Worm (Caenorhabditis elegans) whole organism, L4/young adult: ENCODE data around the gene R11G11.16.

Source experiments
- W03F9.2 ChIP-seq: fragments of 150-350 bp; optimal IDR thresholded peaks from 2 replicates; lab custom pipeline; 2014; ENCODE audit warnings: missing biosample characterization, missing genetic modification characterization
- dao-5 ChIP-seq: sonication (generic microtip); optimal IDR thresholded peaks from 2 replicates; lab custom pipeline; 2016; ENCODE audit warnings: missing genotype, missing genetic modification characterization, moderate library complexity, missing compliant biosample characterization
- him-1 ChIP-seq: sonication (generic microtip); optimal IDR thresholded peaks from 2 replicates; lab custom pipeline; 2016; ENCODE audit warnings: missing genotype, missing genetic modification reagents, missing genetic modification characterization, missing compliant biosample characterization

DNA sequence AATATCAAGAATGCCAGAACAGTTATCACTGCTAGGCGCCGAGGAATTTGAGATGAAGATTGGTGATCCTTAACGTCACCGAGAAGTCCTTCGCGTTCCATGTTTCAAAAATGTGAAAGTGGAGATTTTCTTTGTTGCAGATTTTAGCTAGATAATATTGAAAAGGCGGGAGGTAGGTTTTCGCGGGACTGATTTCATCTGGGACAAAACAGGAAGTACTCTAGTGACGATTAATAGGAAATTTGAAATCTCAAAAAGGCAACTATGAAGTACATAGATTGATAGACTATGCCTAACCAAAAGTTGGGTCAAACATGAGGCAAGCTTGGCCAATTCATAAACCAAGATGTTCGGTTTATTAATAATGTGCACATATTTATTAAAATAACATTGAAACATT lies 28.1 kb upstream of the R11G11.16 start, which contains the start of gene C14C6.8:
- no peak for TF ChIP-seq him-1
- TF ChIP-seq dao-5 (tag; lab: Kevin White, UChicago) = no peak
- TF ChIP-seq W03F9.2 = no peak
